Fruit fly (Drosophila melanogaster): ENCODE data around the gene rdx.

- TF ChIP-seq ttk (optimal IDR thresholded peaks at IDR 0.05) (no peak), h (optimal IDR thresholded peaks at IDR 0.05) (no peak), psq (optimal IDR thresholded peaks at IDR 0.05) (no peak), Sin3A (optimal IDR thresholded peaks at IDR 0.05) (no peak), insv (optimal IDR thresholded peaks at IDR 0.05) (no peak)
Measured at dm6 chr3R:14065241-14065640, 33.4 kb upstream of the rdx start.

Data from Kc167 (cell line).